Worm (Caenorhabditis elegans): ENCODE data around the gene scl-11.
A peak's percentile ranks its signal among the peaks of the same experiment; 100 is the strongest.

Gene scl-11

ce11 chrIV:13056026-13056425 lies 4.9 kb downstream of the scl-11 start, which contains the start of gene scl-1:
Gene scl-1 (plus strand): TSS chrIV:13056326.
- TF ChIP-seq duxl-1 (tag; optimal IDR thresholded peaks at IDR 0.05; ENCODE audit: poor library complexity): no peak
- TF ChIP-seq mep-1 (tag; optimal IDR thresholded peaks at IDR 0.05): no peak
- TF ChIP-seq unc-62 (GFP tag; optimal IDR thresholded peaks at IDR 0.05 in 1 of 2): no peak
- TF ChIP-seq unc-62 (tag; optimal IDR thresholded peaks at IDR 0.05): no peak
- no peak for TF ChIP-seq zag-1 (tag; optimal IDR thresholded peaks at IDR 0.05)
- no peak for TF ChIP-seq dpl-1 (GFP tag; optimal IDR thresholded peaks at IDR 0.05)
- TF ChIP-seq madf-5 (GFP tag; IDR thresholded peaks at IDR 0.05): no peak
- no peak for TF ChIP-seq lin-39 (tag; optimal IDR thresholded peaks at IDR 0.05)
- TF ChIP-seq nhr-77 (tag; optimal IDR thresholded peaks at IDR 0.05): no peak

ce11 chrIV:13057418-13057817 lies 6.2 kb downstream of the scl-11 start, which contains the start of gene scl-2:
Gene scl-2 (plus strand): TSS chrIV:13057710.
- TF ChIP-seq nhr-6 (tag; optimal IDR thresholded peaks at IDR 0.05) (peak; percentile 74), php-3 (GFP tag; IDR thresholded peaks at IDR 0.05) (peak; percentile 87), ama-1 (optimal IDR thresholded peaks at IDR 0.05) (peak; percentile 50), mes-2 (tag; optimal IDR thresholded peaks at IDR 0.05; ENCODE audit: poor library complexity, severe bottlenecking) (peak; percentile 20), aly-2 (tag; optimal IDR thresholded peaks at IDR 0.05) (no peak), F37D6.2 (tag; optimal IDR thresholded peaks at IDR 0.05) (no peak), nhr-42 (GFP tag; IDR thresholded peaks at IDR 0.05) (no peak), nhr-77 (tag; optimal IDR thresholded peaks at IDR 0.05) (peak; percentile 95), nhr-28 (tag; optimal IDR thresholded peaks at IDR 0.05) (peak; percentile 95), hlh-30 (tag; optimal IDR thresholded peaks at IDR 0.05; ENCODE audit: insufficient read depth) (peak; percentile 70), vab-7 (GFP tag; IDR thresholded peaks at IDR 0.05) (no peak), daf-16 (GFP tag; optimal IDR thresholded peaks at IDR 0.05) (no peak), daf-16 (tag; optimal IDR thresholded peaks at IDR 0.05) (peak; percentile 99), unc-39 (tag; optimal IDR thresholded peaks at IDR 0.05) (no peak), aha-1 (tag) (peak; percentile 63), ceh-28 (tag; optimal IDR thresholded peaks at IDR 0.05) (no peak), hlh-11 (tag; optimal IDR thresholded peaks at IDR 0.05) (peak; percentile 87), ceh-44 (GFP tag; IDR thresholded peaks at IDR 0.05) (no peak), daf-8 (GFP tag; IDR thresholded peaks at IDR 0.05) (no peak), ceh-62 (tag; optimal IDR thresholded peaks at IDR 0.05) (no peak), lin-1 (GFP tag; IDR thresholded peaks at IDR 0.05) (peak; percentile 75; the same call in 1 of the 2 replicates), dve-1 (tag; optimal IDR thresholded peaks at IDR 0.05; ENCODE audit: insufficient read depth) (peak; percentile 88), nhr-237 (tag; optimal IDR thresholded peaks at IDR 0.05) (no peak), pqm-1 (tag; optimal IDR thresholded peaks at IDR 0.05) (peak; percentile 99), dmd-6 (GFP tag; IDR thresholded peaks at IDR 0.05) (peak; percentile 92)

ce11 chrIV:13059284-13059683 lies 8.1 kb downstream of the scl-11 start, which contains the start of gene scl-3:
Gene scl-3 (plus strand): TSS chrIV:13059584.
- TF ChIP-seq ceh-28 (tag; optimal IDR thresholded peaks at IDR 0.05) (no peak), lim-7 (GFP tag; IDR thresholded peaks at IDR 0.05) (no peak), aha-1 (tag) (peak; percentile 20)

ce11 chrIV:13063714-13064113 lies 12.5 kb downstream of the scl-11 start, which contains the start of gene scl-5:
Gene scl-5 (plus strand): TSS chrIV:13064014.
- TF ChIP-seq T20F7.1 (GFP tag; optimal IDR thresholded peaks at IDR 0.05): no peak

ce11 chrIV:13066044-13066443 lies 14.9 kb downstream of the scl-11 start:
- no peak for TF ChIP-seq cey-2 (tag; optimal IDR thresholded peaks at IDR 0.05; ENCODE audit: borderline replicate concordance, insufficient read depth)
- TF ChIP-seq nhr-6 (tag; optimal IDR thresholded peaks at IDR 0.05): no peak
- TF ChIP-seq ctbp-1 (GFP tag; IDR thresholded peaks at IDR 0.05): no peak
- TF ChIP-seq rbr-2 (tag; optimal IDR thresholded peaks at IDR 0.05): no peak
- no peak for TF ChIP-seq F10B5.3 (tag; optimal IDR thresholded peaks at IDR 0.05)
- no peak for TF ChIP-seq madf-9 (GFP tag; conservative IDR thresholded peaks at IDR 0.05)
- TF ChIP-seq aha-1 (tag): peak; percentile 80
- no peak for TF ChIP-seq dve-1 (tag; optimal IDR thresholded peaks at IDR 0.05; ENCODE audit: insufficient read depth)
- no peak for TF ChIP-seq hlh-11 (tag; optimal IDR thresholded peaks at IDR 0.05)
- TF ChIP-seq hif-1 (tag; optimal IDR thresholded peaks at IDR 0.05): no peak
- TF ChIP-seq egl-43 (GFP tag; IDR thresholded peaks at IDR 0.05): 0 out of 2 replicates have a peak, but pooled peaks have one; percentile 36
- TF ChIP-seq dmd-6 (GFP tag; IDR thresholded peaks at IDR 0.05): no peak
- no peak for TF ChIP-seq mdt-29 (GFP tag; IDR thresholded peaks at IDR 0.05)
- TF ChIP-seq hlh-30 (tag; optimal IDR thresholded peaks at IDR 0.05; ENCODE audit: insufficient read depth): no peak
- peak; percentile 68; the same call in 1 of the 2 replicates for TF ChIP-seq set-16 (GFP tag; IDR thresholded peaks at IDR 0.05)
- no peak for TF ChIP-seq ztf-7 (tag; optimal IDR thresholded peaks at IDR 0.05)
- no peak for TF ChIP-seq dpl-1 (GFP tag; optimal IDR thresholded peaks at IDR 0.05)
- TF ChIP-seq mep-1 (tag; optimal IDR thresholded peaks at IDR 0.05): no peak
